Worm (Caenorhabditis elegans): Measurements from ENCODE around the gene larp-1.

- no peak for TF ChIP-seq hmbx-1 (tag; optimal IDR thresholded peaks at IDR 0.05)
- TF ChIP-seq ama-1 (optimal IDR thresholded peaks at IDR 0.05): no peak
- TF ChIP-seq hnd-1 (tag; optimal IDR thresholded peaks at IDR 0.05): no peak
- no peak for TF ChIP-seq tbx-11 (GFP tag; IDR thresholded peaks at IDR 0.05)
- no peak for TF ChIP-seq pes-1 (GFP tag; IDR thresholded peaks at IDR 0.05)
- no peak for TF ChIP-seq hmg-4 (GFP tag; optimal IDR thresholded peaks at IDR 0.05)
- TF ChIP-seq flt-1 (GFP tag; IDR thresholded peaks at IDR 0.05): no peak
- no peak for TF ChIP-seq aly-1 (tag; optimal IDR thresholded peaks at IDR 0.05)
- TF ChIP-seq sea-1 (GFP tag; conservative IDR thresholded peaks at IDR 0.05): no peak
- no peak for TF ChIP-seq ceh-36 (tag; optimal IDR thresholded peaks at IDR 0.05)
These were observed 50.2 kb downstream of the larp-1 start for ce11 chrIII:4967236-4967635.
